Worm (Caenorhabditis elegans): ENCODE measurements around the gene cpd-2.

DNA sequence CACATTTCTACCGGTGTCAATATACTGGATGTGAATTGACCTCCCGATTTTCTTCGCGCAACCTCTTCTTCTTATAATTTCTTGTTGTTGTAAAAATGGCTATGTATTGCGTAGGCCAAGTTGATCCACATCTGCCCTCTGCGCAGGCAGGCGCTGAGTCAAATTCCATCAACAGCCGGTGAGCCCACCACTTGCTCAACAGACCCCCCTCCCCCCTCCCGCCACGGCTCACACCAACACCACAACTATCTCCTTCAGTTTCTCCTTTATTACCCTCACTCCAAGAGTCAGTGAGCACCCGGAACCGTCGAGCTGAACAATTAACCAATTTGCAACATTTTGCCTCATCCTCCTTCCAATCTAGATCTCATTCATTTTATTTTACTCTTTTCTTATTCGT is 5.3 kb upstream of the cpd-2 start:
- TF ChIP-seq med-1 (GFP tag; optimal IDR thresholded peaks at IDR 0.05; ENCODE audit: insufficient read depth) (no peak), klf-2 (GFP tag; conservative IDR thresholded peaks at IDR 0.05) (no peak), tab-1 (GFP tag; IDR thresholded peaks at IDR 0.05) (no peak), ref-1 (GFP tag; conservative IDR thresholded peaks at IDR 0.05) (no peak)
